Worm (Caenorhabditis elegans): ENCODE data around the gene Y43F4B.10.

Y43F4B.10 gene

ce11 chrIII:13275784-13276183 lies 38.1 kb upstream of the Y43F4B.10 start (continued):
- TF ChIP-seq fkh-2 (tag; optimal IDR thresholded peaks at IDR 0.05), result no peak
- TF ChIP-seq egl-5 (tag; optimal IDR thresholded peaks at IDR 0.05), result no peak
- TF ChIP-seq nhr-76 (tag; optimal IDR thresholded peaks at IDR 0.05), result no peak
- peak; percentile 55 for TF ChIP-seq nhr-11 (tag; optimal IDR thresholded peaks at IDR 0.05)
- no peak for TF ChIP-seq nhr-12 (tag; optimal IDR thresholded peaks at IDR 0.05)
- peak; percentile 21 for TF ChIP-seq elt-1 (tag; optimal IDR thresholded peaks at IDR 0.05)
- TF ChIP-seq fkh-10 (GFP tag; optimal IDR thresholded peaks at IDR 0.05), result peak; percentile 66
- TF ChIP-seq nfya-1 (tag; optimal IDR thresholded peaks at IDR 0.05; ENCODE audit: insufficient read depth), result peak; percentile 74
- TF ChIP-seq ztf-4 (tag; optimal IDR thresholded peaks at IDR 0.05), result no peak
- TF ChIP-seq eor-1 (tag; optimal IDR thresholded peaks at IDR 0.05), result no peak

ce11 chrIII:13276958-13277357 lies 36.9 kb upstream of the Y43F4B.10 start, which contains the start of gene unc-64:
unc-64 (plus strand) TSS chrIII:13277258.
- no peak for TF ChIP-seq skn-1 (tag; optimal IDR thresholded peaks at IDR 0.05)

ce11 chrIII:13277881-13278500 lies 35.9 kb upstream of the Y43F4B.10 start:
- TF ChIP-seq pqm-1 (tag; optimal IDR thresholded peaks at IDR 0.05) (no peak), fos-1 (tag; optimal IDR thresholded peaks at IDR 0.05) (no peak), elt-3 (tag; optimal IDR thresholded peaks at IDR 0.05) (no peak), nhr-12 (tag; optimal IDR thresholded peaks at IDR 0.05) (no peak), daf-12 (tag; optimal IDR thresholded peaks at IDR 0.05) (no peak), ztf-4 (tag; optimal IDR thresholded peaks at IDR 0.05) (no peak), hmg-11 (tag; optimal IDR thresholded peaks at IDR 0.05) (no peak), egl-27 (tag; optimal IDR thresholded peaks at IDR 0.05) (no peak), snpc-4 (tag; optimal IDR thresholded peaks at IDR 0.05) (no peak), lin-39 (tag; optimal IDR thresholded peaks at IDR 0.05) (no peak), fkh-10 (GFP tag; optimal IDR thresholded peaks at IDR 0.05) (peak; percentile 9), aly-2 (tag; optimal IDR thresholded peaks at IDR 0.05) (no peak), nhr-67 (tag; optimal IDR thresholded peaks at IDR 0.05) (no peak), ceh-9 (tag; optimal IDR thresholded peaks at IDR 0.05) (no peak), pha-4 (tag; optimal IDR thresholded peaks at IDR 0.05) (no peak), nfya-1 (tag; optimal IDR thresholded peaks at IDR 0.05; ENCODE audit: insufficient read depth) (peak; percentile 39), nhr-25 (tag; optimal IDR thresholded peaks at IDR 0.05) (no peak)

- TF ChIP-seq ztf-4 (tag; optimal IDR thresholded peaks at IDR 0.05), result no peak
- no peak for TF ChIP-seq mml-1 (tag; optimal IDR thresholded peaks at IDR 0.05)
- TF ChIP-seq lin-15B (tag; optimal IDR thresholded peaks at IDR 0.05), result no peak
Measured at ce11 chrIII:13285421-13285820, 28.4 kb upstream of the Y43F4B.10 start, which contains the start of gene F56A8.8. F56A8.8 (plus strand) TSS chrIII:13285721.

ce11 chrIII:13292971-13293514 lies 20.8 kb upstream of the Y43F4B.10 start, which contains the start of gene set-25:
set-25 (minus strand) TSS chrIII:13293090.
- TF ChIP-seq lin-39 (tag; optimal IDR thresholded peaks at IDR 0.05), result peak; percentile 5
- peak; percentile 10 for TF ChIP-seq ceh-28 (tag; optimal IDR thresholded peaks at IDR 0.05)
- TF ChIP-seq elt-2 (tag; optimal IDR thresholded peaks at IDR 0.05), result peak; percentile 11

- TF ChIP-seq lin-15B (tag; optimal IDR thresholded peaks at IDR 0.05) (peak; percentile 89), snpc-4 (tag; optimal IDR thresholded peaks at IDR 0.05) (peak; percentile 16), nhr-23 (tag; optimal IDR thresholded peaks at IDR 0.05) (peak; percentile 59), pha-4 (tag; optimal IDR thresholded peaks at IDR 0.05) (peak; percentile 68), elt-2 (tag; optimal IDR thresholded peaks at IDR 0.05) (peak; percentile 19)
Measured at ce11 chrIII:13296289-13296874, 17.5 kb upstream of the Y43F4B.10 start, which contains the start of gene npp-18. npp-18 (plus strand) TSS chrIII:13296853.
